Fruit fly (Drosophila melanogaster): ENCODE data around the gene Dhfr.

The Dhfr gene

DNA sequence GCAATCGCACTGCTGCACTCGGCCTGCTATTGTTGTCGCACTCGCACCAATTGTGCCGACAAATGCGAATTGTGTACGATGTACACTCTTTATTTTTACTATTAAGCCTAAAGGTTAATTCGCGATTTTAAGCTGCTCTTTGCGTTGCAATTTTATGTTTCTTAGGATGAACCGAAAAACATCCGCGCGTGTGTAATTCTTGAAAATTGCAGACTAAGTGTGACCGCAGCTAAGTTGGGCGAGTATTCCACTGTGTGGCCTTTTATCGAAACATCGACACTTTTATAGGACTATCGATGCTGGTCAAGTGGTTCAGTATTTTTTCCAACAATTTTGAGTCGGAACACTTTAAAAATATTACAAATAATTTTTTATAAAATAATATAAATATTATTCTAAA, 27.4 kb upstream of the Dhfr start, which contains the start of gene Pak3 (continued):
- no peak for TF ChIP-seq vfl (GFP tag; optimal IDR thresholded peaks at IDR 0.05)
- TF ChIP-seq CG12391 (tag; optimal IDR thresholded peaks at IDR 0.05), result peak; percentile 36
- peak; percentile 39; the same call in 1 of the 2 replicates for TF ChIP-seq CG3847 (GFP tag; IDR thresholded peaks at IDR 0.05)
- TF ChIP-seq zen2 (GFP tag; IDR thresholded peaks at IDR 0.05; ENCODE audit: partially characterized antibody), result peak; percentile 42; the same call in 1 of the 3 replicates
- no peak for TF ChIP-seq lov (optimal IDR thresholded peaks at IDR 0.05)
- no peak for TF ChIP-seq lov (GFP tag; IDR thresholded peaks at IDR 0.05)
- TF ChIP-seq CG2199 (GFP tag; IDR thresholded peaks at IDR 0.05), result no peak
- TF ChIP-seq ro (GFP tag; IDR thresholded peaks at IDR 0.05), result no peak
- 0 out of 3 replicates have a peak, but pooled peaks have one; percentile 33 for TF ChIP-seq CG34422 (GFP tag; IDR thresholded peaks at IDR 0.05)
- TF ChIP-seq CG1233 (GFP tag; optimal IDR thresholded peaks at IDR 0.05), result no peak
- TF ChIP-seq CG18476 (GFP tag; optimal IDR thresholded peaks at IDR 0.05), result no peak
- TF ChIP-seq Rx (GFP tag; IDR thresholded peaks at IDR 0.05), result no peak
- TF ChIP-seq peb (GFP tag; IDR thresholded peaks at IDR 0.05), result no peak
- TF ChIP-seq CG30431 (GFP tag; optimal IDR thresholded peaks at IDR 0.05), result no peak
- TF ChIP-seq CG2889 (GFP tag; IDR thresholded peaks at IDR 0.05), result no peak
- TF ChIP-seq Side (GFP tag; optimal IDR thresholded peaks at IDR 0.05), result no peak
- no peak for TF ChIP-seq nau (GFP tag; optimal IDR thresholded peaks at IDR 0.05)
- no peak for TF ChIP-seq CG3281 (GFP tag; optimal IDR thresholded peaks at IDR 0.05)
- TF ChIP-seq CG2129 (GFP tag; IDR thresholded peaks at IDR 0.05; ENCODE audit: partially characterized antibody), result no peak
- TF ChIP-seq CG5245 (GFP tag; optimal IDR thresholded peaks at IDR 0.05), result no peak
- peak; percentile 45; the same call in 1 of the 3 replicates for TF ChIP-seq mld (GFP tag; IDR thresholded peaks at IDR 0.05; ENCODE audit: partially characterized antibody)
- TF ChIP-seq CG14050 (GFP tag; IDR thresholded peaks at IDR 0.05), result no peak
- TF ChIP-seq CG3163 (GFP tag; optimal IDR thresholded peaks at IDR 0.05), result no peak
- no peak for TF ChIP-seq dati (GFP tag; IDR thresholded peaks at IDR 0.05)
- no peak for TF ChIP-seq mam (GFP tag; optimal IDR thresholded peaks at IDR 0.05)
- no peak for TF ChIP-seq CG1832 (GFP tag; optimal IDR thresholded peaks at IDR 0.05)
- TF ChIP-seq disco-r (GFP tag; optimal IDR thresholded peaks at IDR 0.05), result no peak
- no peak for TF ChIP-seq Hmx (GFP tag; optimal IDR thresholded peaks at IDR 0.05)
- TF ChIP-seq Camta (GFP tag; optimal IDR thresholded peaks at IDR 0.05), result no peak
- no peak for TF ChIP-seq Poxn (GFP tag; IDR thresholded peaks at IDR 0.05)
- TF ChIP-seq pfk (GFP tag; optimal IDR thresholded peaks at IDR 0.05), result no peak
- no peak for TF ChIP-seq CG17328 (GFP tag; IDR thresholded peaks at IDR 0.05)
- no peak for TF ChIP-seq CG11696 (GFP tag; IDR thresholded peaks at IDR 0.05)
- no peak for TF ChIP-seq oc (tag; optimal IDR thresholded peaks at IDR 0.05)
- TF ChIP-seq zf30C (GFP tag; optimal IDR thresholded peaks at IDR 0.05), result no peak
- TF ChIP-seq ind (GFP tag; optimal IDR thresholded peaks at IDR 0.05), result no peak
- TF ChIP-seq Dfd (GFP tag; optimal IDR thresholded peaks at IDR 0.05), result no peak
- TF ChIP-seq nerfin-1 (tag; optimal IDR thresholded peaks at IDR 0.05), result no peak
- no peak for TF ChIP-seq CG4404 (GFP tag; IDR thresholded peaks at IDR 0.05)
- TF ChIP-seq Chrac-16 (GFP tag; optimal IDR thresholded peaks at IDR 0.05), result no peak
- peak; percentile 85 for TF ChIP-seq pzg (GFP tag; optimal IDR thresholded peaks at IDR 0.05)
- peak; percentile 54 for TF ChIP-seq CG1603 (tag; optimal IDR thresholded peaks at IDR 0.05)
- no peak for TF ChIP-seq Oli (tag; optimal IDR thresholded peaks at IDR 0.05)
- TF ChIP-seq pho (GFP tag; optimal IDR thresholded peaks at IDR 0.05), result no peak
- TF ChIP-seq CG31224 (GFP tag; IDR thresholded peaks at IDR 0.05), result no peak
- 0 out of 3 replicates have a peak, but pooled peaks have one; percentile 23 for TF ChIP-seq Dbx (GFP tag; IDR thresholded peaks at IDR 0.05)
- TF ChIP-seq Max (GFP tag; optimal IDR thresholded peaks at IDR 0.05), result no peak
- no peak for TF ChIP-seq Hr3 (GFP tag; optimal IDR thresholded peaks at IDR 0.05)
- TF ChIP-seq HLH54F (GFP tag; optimal IDR thresholded peaks at IDR 0.05), result no peak
- TF ChIP-seq CG11085 (GFP tag; IDR thresholded peaks at IDR 0.05), result no peak
- no peak for TF ChIP-seq Trl (optimal IDR thresholded peaks at IDR 0.05)
- no peak for TF ChIP-seq Trl (GFP tag; optimal IDR thresholded peaks at IDR 0.05)
- TF ChIP-seq shn (GFP tag; optimal IDR thresholded peaks at IDR 0.05), result no peak
